Worm (Caenorhabditis elegans) whole organism, L4/young adult: ENCODE measurements around the gene srh-5.

Experiments used
- W03F9.2 ChIP-seq: fragments of 150-350 bp; optimal IDR thresholded peaks from 2 replicates; lab custom pipeline; 2014; ENCODE audit warnings: missing biosample characterization, missing genetic modification characterization
- dao-5 ChIP-seq: sonication (generic microtip); optimal IDR thresholded peaks from 2 replicates; lab custom pipeline; 2016; ENCODE audit warnings: missing genotype, missing genetic modification characterization, moderate library complexity, missing compliant biosample characterization

DNA sequence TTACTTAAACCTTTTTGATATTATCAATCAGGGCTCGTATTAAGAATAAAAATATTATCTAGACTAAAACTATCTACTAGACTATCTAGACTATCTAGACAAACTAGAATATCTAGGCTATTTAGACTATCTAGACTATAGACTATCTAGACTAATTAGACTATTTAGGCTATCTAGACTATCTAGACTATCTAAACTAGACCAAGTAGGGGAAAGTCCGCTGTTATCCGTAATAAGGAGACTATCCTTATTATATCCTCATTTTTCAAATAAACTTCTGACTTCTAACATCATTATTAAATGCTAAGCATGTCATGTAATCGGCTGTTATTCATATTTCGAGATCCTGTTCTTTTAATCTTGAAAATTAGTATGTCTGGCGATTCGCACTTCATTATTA, 36.5 kb downstream of the srh-5 start, which contains the start of gene srw-101:
- no peak for TF ChIP-seq W03F9.2 (tag; lab: Kevin White, UChicago)
- TF ChIP-seq dao-5, result no peak
